Fruit fly (Drosophila melanogaster) whole organism, embryonic: ENCODE measurements around the gene Gycbeta100B.

Source experiments
- Atf3 ChIP-seq: fragments of 200-800 bp; sonication (Bioruptor generic); optimal IDR thresholded peaks from 3 replicates; lab custom pipeline; 2016; ENCODE audit warnings: missing biosample characterization, missing genetic modification characterization
- B-H2 ChIP-seq: fragments of 200-800 bp; sonication (Bioruptor generic); optimal IDR thresholded peaks from 2 replicates; lab custom pipeline; 2018; ENCODE audit warnings: missing biosample characterization, mild to moderate bottlenecking, missing genetic modification characterization
- BEAF-32 ChIP-seq: fragments of 200-800 bp; sonication (Bioruptor generic); optimal IDR thresholded peaks from 3 replicates; lab custom pipeline; 2017; ENCODE audit warnings: missing biosample characterization, missing genetic modification characterization, mild to moderate bottlenecking, moderate library complexity, missing genetic modification reagents
- CG11696 ChIP-seq: fragments of 200-800 bp; sonication (Bioruptor generic); IDR thresholded peaks from 2 replicates; pipeline ENCODE4 v1.3.6; 2022; ENCODE audit warnings: missing biosample characterization, missing genetic modification characterization
- CG12942 ChIP-seq: fragments of 200-800 bp; sonication (Bioruptor generic); optimal IDR thresholded peaks from 3 replicates; lab custom pipeline; 2016; ENCODE audit warnings: missing biosample characterization, missing genetic modification characterization
- CG13775 ChIP-seq: fragments of 200-800 bp; sonication (Bioruptor generic); optimal IDR thresholded peaks from 3 replicates; lab custom pipeline; 2017; ENCODE audit warnings: missing biosample characterization, mild to moderate bottlenecking, missing genetic modification characterization
- CG15269 ChIP-seq: fragments of 200-800 bp; sonication (Bioruptor generic); optimal IDR thresholded peaks from 2 replicates; lab custom pipeline; 2018; ENCODE audit warnings: missing biosample characterization, mild to moderate bottlenecking, missing genetic modification characterization, moderate library complexity
- CG15601 ChIP-seq: fragments of 200-800 bp; sonication (Bioruptor generic); optimal IDR thresholded peaks from 3 replicates; lab custom pipeline; 2019; ENCODE audit warnings: missing biosample characterization, mild to moderate bottlenecking, missing genetic modification characterization, moderate library complexity
- CG16779 ChIP-seq: fragments of 200-800 bp; sonication (Bioruptor generic); IDR thresholded peaks from 2 replicates; pipeline ENCODE4 v1.3.6; 2022; ENCODE audit warnings: missing biosample characterization, missing genetic modification characterization
- CG16863 ChIP-seq: fragments of 200-800 bp; sonication (Bioruptor generic); optimal IDR thresholded peaks from 3 replicates; lab custom pipeline; 2016; ENCODE audit warnings: missing biosample characterization, missing genetic modification characterization
- CG30431 ChIP-seq: fragments of 200-800 bp; sonication (Bioruptor generic); optimal IDR thresholded peaks from 2 replicates; lab custom pipeline; 2017; ENCODE audit warnings: missing biosample characterization, missing genetic modification characterization
- CG32532 ChIP-seq: fragments of 200-800 bp; sonication (Bioruptor generic); IDR thresholded peaks from 2 replicates; pipeline ENCODE4 v1.3.6; 2022; ENCODE audit warnings: missing biosample characterization, missing genetic modification characterization
- CG32767 ChIP-seq: fragments of 200-800 bp; sonication (Bioruptor generic); IDR thresholded peaks from 2 replicates; pipeline ENCODE4 v1.3.6; 2022; ENCODE audit warnings: missing biosample characterization, missing genetic modification characterization
- CG4282 ChIP-seq: fragments of 200-800 bp; sonication (Bioruptor generic); optimal IDR thresholded peaks from 2 replicates; lab custom pipeline; 2016; ENCODE audit warnings: missing biosample characterization, missing genetic modification characterization
- CG4854 ChIP-seq: fragments of 200-800 bp; sonication (Bioruptor generic); optimal IDR thresholded peaks from 2 replicates; lab custom pipeline; 2016; ENCODE audit warnings: missing biosample characterization, missing genetic modification characterization, inconsistent platforms
- CG6654 ChIP-seq: fragments of 200-800 bp; sonication (Bioruptor generic); optimal IDR thresholded peaks from 2 replicates; lab custom pipeline; 2017; ENCODE audit warnings: missing biosample characterization, mild to moderate bottlenecking, missing genetic modification characterization
- CG7357 ChIP-seq: fragments of 200-800 bp; sonication (Bioruptor generic); IDR thresholded peaks from 3 replicates; pipeline ENCODE4 v1.3.6; 2022; ENCODE audit warnings: missing biosample characterization, missing genetic modification characterization
- CG9215 ChIP-seq: fragments of 200-800 bp; sonication (Bioruptor generic); IDR thresholded peaks from 2 replicates; pipeline ENCODE4 v1.3.6; 2022; ENCODE audit warnings: missing biosample characterization, missing genetic modification characterization
- CG9609 ChIP-seq: fragments of 200-800 bp; sonication (Bioruptor generic); optimal IDR thresholded peaks from 3 replicates; lab custom pipeline; 2016; ENCODE audit warnings: missing biosample characterization, missing genetic modification characterization
- CG9797 ChIP-seq: fragments of 200-800 bp; sonication (Bioruptor generic); optimal IDR thresholded peaks from 3 replicates; lab custom pipeline; 2018; ENCODE audit warnings: missing biosample characterization, mild to moderate bottlenecking, missing genetic modification characterization
- CG9817 ChIP-seq: fragments of 200-800 bp; sonication (Bioruptor generic); optimal IDR thresholded peaks from 2 replicates; lab custom pipeline; 2018; ENCODE audit warnings: missing biosample characterization, mild to moderate bottlenecking, missing genetic modification characterization, moderate library complexity
- Camta ChIP-seq: fragments of 200-800 bp; sonication (Bioruptor generic); optimal IDR thresholded peaks from 2 replicates; lab custom pipeline; 2016; ENCODE audit warnings: missing biosample characterization, missing genetic modification characterization
- CkIIα-i1 ChIP-seq: fragments of 200-800 bp; sonication (Bioruptor generic); IDR thresholded peaks from 2 replicates; pipeline ENCODE4 v1.3.6; 2022; ENCODE audit warnings: missing biosample characterization, missing genetic modification characterization
- Doc2 ChIP-seq: fragments of 200-800 bp; sonication (Bioruptor generic); IDR thresholded peaks from 2 replicates; pipeline ENCODE4 v1.3.6; 2022; ENCODE audit warnings: missing biosample characterization, missing genetic modification characterization
- Dref ChIP-seq: fragments of 200-800 bp; sonication (Bioruptor generic); IDR thresholded peaks from 2 replicates; pipeline ENCODE4 v1.3.6; 2022; ENCODE audit warnings: missing biosample characterization, missing genetic modification characterization
- E2f1 ChIP-seq: fragments of 200-800 bp; sonication (Bioruptor generic); IDR thresholded peaks from 2 replicates; pipeline ENCODE4 v1.3.6; 2022; ENCODE audit warnings: missing biosample characterization, missing genetic modification characterization
- Ets65A ChIP-seq: fragments of 200-800 bp; sonication (Bioruptor generic); peaks from one replicate; lab custom pipeline; 2016; ENCODE audit warnings: missing biosample characterization, missing genetic modification characterization
- Hr39 ChIP-seq: fragments of >200 bp; optimal IDR thresholded peaks from 2 replicates; lab custom pipeline; 2017
- Hr78 ChIP-seq, 2 experiments: fragments of 200-800 bp in 1 of 2; fragments of >200 bp in 1 of 2; sonication (Bioruptor generic) in 1 of 2; optimal IDR thresholded peaks; 2 replicates each; lab custom pipeline; 2017 to 2019; ENCODE audit warnings: missing biosample characterization in 2 of 2, missing genetic modification characterization in 2 of 2, mild to moderate bottlenecking in 1 of 2, moderate library complexity in 1 of 2
- NC2α ChIP-seq: fragments of 200-800 bp; sonication (Bioruptor generic); optimal IDR thresholded peaks from 2 replicates; lab custom pipeline; 2016; ENCODE audit warnings: missing biosample characterization, missing genetic modification characterization
- Stat92E ChIP-seq, 3 experiments: fragments of >200 bp in 2 of 3; fragments of 200-800 bp in 1 of 3; sonication (Bioruptor generic) in 1 of 3; optimal IDR thresholded peaks; 2 replicates each; lab custom pipeline; 2017 to 2019; ENCODE audit warnings: missing biosample characterization in 3 of 3, missing genetic modification characterization in 3 of 3, mild to moderate bottlenecking in 1 of 3, moderate library complexity in 1 of 3
- Xrp1 ChIP-seq: fragments of 200-800 bp; sonication (Bioruptor generic); IDR thresholded peaks from 2 replicates; pipeline ENCODE4 v1.3.6; 2022; ENCODE audit warnings: missing biosample characterization, missing genetic modification characterization
- amos ChIP-seq: fragments of 200-800 bp; sonication (Bioruptor generic); IDR thresholded peaks from 2 replicates; pipeline ENCODE4 v1.3.6; 2022; ENCODE audit warnings: missing biosample characterization, missing genetic modification characterization; ENCODE audit not compliant: partially characterized antibody
- bsh ChIP-seq, 2 experiments: fragments of 200-800 bp; sonication (Bioruptor generic); optimal IDR thresholded peaks; 2 replicates each; lab custom pipeline; 2017 to 2018; ENCODE audit warnings: mild to moderate bottlenecking in 2 of 2, missing biosample characterization in 2 of 2, missing genetic modification characterization in 2 of 2, moderate library complexity in 1 of 2
- chn ChIP-seq: fragments of 200-800 bp; sonication (Bioruptor generic); optimal IDR thresholded peaks from 2 replicates; lab custom pipeline; 2016; ENCODE audit warnings: missing biosample characterization, missing genetic modification characterization
- eve ChIP-seq, 2 experiments: fragments of >200 bp; optimal IDR thresholded peaks; 2 replicates each; lab custom pipeline; 2017; ENCODE audit warnings: missing biosample characterization in 2 of 2, missing genetic modification characterization in 2 of 2
- fd102C ChIP-seq: fragments of 200-800 bp; sonication (Bioruptor generic); optimal IDR thresholded peaks from 2 replicates; lab custom pipeline; 2018; ENCODE audit warnings: missing biosample characterization, mild to moderate bottlenecking, missing genetic modification characterization, moderate library complexity
- gfzf ChIP-seq: fragments of 200-800 bp; sonication (Bioruptor generic); optimal IDR thresholded peaks from 2 replicates; lab custom pipeline; 2016; ENCODE audit warnings: missing biosample characterization, mild to moderate bottlenecking, missing genetic modification characterization, moderate library complexity
- kni ChIP-seq: fragments of 200-800 bp; sonication (Bioruptor generic); optimal IDR thresholded peaks from 3 replicates; lab custom pipeline; 2017; ENCODE audit warnings: mild to moderate bottlenecking, missing biosample characterization, missing genetic modification reagents, missing genetic modification characterization
- lbe ChIP-seq: fragments of 200-800 bp; sonication (Bioruptor generic); optimal IDR thresholded peaks from 2 replicates; lab custom pipeline; 2016; ENCODE audit warnings: missing biosample characterization, mild to moderate bottlenecking, missing genetic modification characterization
- nau ChIP-seq: fragments of 200-800 bp; sonication (Bioruptor generic); optimal IDR thresholded peaks from 3 replicates; lab custom pipeline; 2017; ENCODE audit warnings: missing biosample characterization, mild to moderate bottlenecking, missing genetic modification characterization, missing genetic modification reagents
- peb ChIP-seq: fragments of 200-800 bp; sonication (Bioruptor generic); IDR thresholded peaks from 2 replicates; pipeline ENCODE4 v1.3.6; 2022; ENCODE audit warnings: missing biosample characterization, missing genetic modification characterization
- pho ChIP-seq: fragments of 200-800 bp; sonication (Bioruptor generic); optimal IDR thresholded peaks from 2 replicates; lab custom pipeline; 2016; ENCODE audit warnings: missing biosample characterization, missing genetic modification characterization
- pum ChIP-seq: fragments of 200-800 bp; sonication (Bioruptor generic); optimal IDR thresholded peaks from 2 replicates; lab custom pipeline; 2016; ENCODE audit warnings: missing biosample characterization, missing genetic modification characterization
- ranshi ChIP-seq: fragments of 200-800 bp; sonication (Bioruptor generic); IDR thresholded peaks from 2 replicates; pipeline ENCODE4 v1.3.6; 2022; ENCODE audit warnings: missing biosample characterization, missing genetic modification characterization
- scrt ChIP-seq: fragments of 200-800 bp; sonication (Bioruptor generic); optimal IDR thresholded peaks from 2 replicates; lab custom pipeline; 2018; ENCODE audit warnings: missing biosample characterization, mild to moderate bottlenecking, missing genetic modification characterization, moderate library complexity
- seq ChIP-seq: fragments of 200-800 bp; sonication (Bioruptor generic); IDR thresholded peaks from 2 replicates; pipeline ENCODE4 v1.3.6; 2022; ENCODE audit warnings: missing biosample characterization, missing genetic modification characterization
- sr ChIP-seq: fragments of 200-800 bp; sonication (Bioruptor generic); IDR thresholded peaks from 3 replicates; pipeline ENCODE4 v1.3.6; 2022; ENCODE audit warnings: missing biosample characterization, missing genetic modification characterization
- ssp ChIP-seq: fragments of 200-800 bp; sonication (Bioruptor generic); IDR thresholded peaks from 2 replicates; pipeline ENCODE4 v1.3.6; 2022; ENCODE audit warnings: missing biosample characterization, missing genetic modification characterization
- usp ChIP-seq: fragments of >200 bp; optimal IDR thresholded peaks from 2 replicates; lab custom pipeline; 2017; ENCODE audit warnings: missing biosample characterization, missing genetic modification characterization
- wor ChIP-seq: fragments of 200-800 bp; sonication (Bioruptor generic); IDR thresholded peaks from 2 replicates; pipeline ENCODE4 v1.3.6; 2022; ENCODE audit warnings: missing biosample characterization, missing genetic modification characterization
- yki ChIP-seq: fragments of >200 bp; optimal IDR thresholded peaks from 3 replicates; lab custom pipeline; 2018
- zfh1 ChIP-seq: fragments of 200-800 bp; sonication (Bioruptor generic); IDR thresholded peaks from 3 replicates; pipeline ENCODE4 v1.3.6; 2022; ENCODE audit warnings: missing biosample characterization, missing genetic modification characterization

The Gycbeta100B gene

dm6 chr3R:31213227-31213626 lies 79.0 kb downstream of the Gycbeta100B start, which contains the start of the genes Zwilch and CG1542 (continued):
- TF ChIP-seq CkIIα-i1 (GFP tag; lab: Robert Waterston, UW) (no peak), amos (GFP tag; lab: Robert Waterston, UW) (peak; percentile 79), scrt (GFP tag; lab: Kevin White, UChicago) (no peak), CG4282 (GFP tag; lab: Kevin White, UChicago) (no peak), CG7357 (GFP tag; lab: Robert Waterston, UW) (no peak), CG9609 (no peak), CG13775 (no peak), CG4854 (GFP tag; lab: Kevin White, UChicago) (no peak), E2f1 (GFP tag; lab: Robert Waterston, UW) (no peak), Camta (GFP tag; lab: Kevin White, UChicago) (no peak), Atf3 (GFP tag; lab: Kevin White, UChicago) (no peak), usp (no peak), CG15601 (tag; lab: Kevin White, UChicago) (no peak), wor (no peak), seq (GFP tag; lab: Robert Waterston, UW) (no peak), Hr39 (lab: Kevin White, UChicago) (no peak), nau (no peak), ranshi (GFP tag; lab: Robert Waterston, UW) (no peak), Stat92E (GFP tag; optimal IDR thresholded peaks at IDR 0.05; lab: Kevin White, UChicago) (peak in 1 of 3 experiments; percentile 23), zfh1 (GFP tag; lab: Robert Waterston, UW) (no peak), Ets65A (no peak), Doc2 (GFP tag; lab: Robert Waterston, UW) (no peak), CG32532 (no peak), sr (GFP tag; lab: Robert Waterston, UW) (no peak), CG9215 (no peak), kni (GFP tag; lab: Kevin White, UChicago) (peak; percentile 25), Xrp1 (no peak), Hr78 (GFP tag; optimal IDR thresholded peaks at IDR 0.05; lab: Kevin White, UChicago) (no peak), CG32767 (GFP tag; lab: Robert Waterston, UW) (no peak), CG9817 (tag; lab: Kevin White, UChicago) (no peak), CG30431 (no peak), BEAF-32 (GFP tag; lab: Kevin White, UChicago) (peak; percentile 77), gfzf (GFP tag; lab: Kevin White, UChicago) (peak; percentile 92), CG12942 (no peak), fd102C (GFP tag; lab: Kevin White, UChicago) (no peak), peb (GFP tag; lab: Robert Waterston, UW) (no peak), pho (GFP tag; lab: Kevin White, UChicago) (no peak), bsh (GFP tag; optimal IDR thresholded peaks at IDR 0.05; lab: Kevin White, UChicago) (no peak), CG9797 (peak; percentile 98), pum (GFP tag; lab: Kevin White, UChicago) (no peak), CG15269 (tag; lab: Kevin White, UChicago) (no peak), lbe (GFP tag; lab: Kevin White, UChicago) (no peak), Dref (peak; percentile 96), CG11696 (GFP tag; lab: Robert Waterston, UW) (no peak), eve (GFP tag; optimal IDR thresholded peaks at IDR 0.05; lab: Kevin White, UChicago) (no peak), ssp (GFP tag; lab: Robert Waterston, UW) (peak; percentile 34; the same call in 1 of the 2 replicates), CG6654 (GFP tag; lab: Kevin White, UChicago) (no peak), chn (no peak), yki (no peak), B-H2 (no peak), CG16779 (GFP tag; lab: Robert Waterston, UW) (no peak), CG16863 (GFP tag; lab: Kevin White, UChicago) (no peak), NC2α (GFP tag; lab: Kevin White, UChicago) (no peak)
